Worm (Caenorhabditis elegans) whole organism, L4 larva: ENCODE data around the gene T28C6.5.

Experiments used
- F10B5.3 ChIP-seq: sonication (generic microtip); optimal IDR thresholded peaks from 2 replicates; lab custom pipeline; 2016; ENCODE audit warnings: mild to moderate bottlenecking, missing genetic modification characterization, missing compliant biosample characterization
- T20F7.1 ChIP-seq: fragments of 200-800 bp; sonication (Bioruptor generic); optimal IDR thresholded peaks from 2 replicates; lab custom pipeline; 2018; ENCODE audit warnings: mild to moderate bottlenecking, missing genetic modification characterization, missing compliant biosample characterization
- T26A8.4 ChIP-seq: fragments of 200-800 bp; sonication (Bioruptor generic); IDR thresholded peaks from 2 replicates; pipeline ENCODE4 v1.3.6; 2022; ENCODE audit warnings: missing genetic modification characterization, missing compliant biosample characterization
- Y105C5A.15 ChIP-seq: fragments of 200-800 bp; sonication (Bioruptor generic); IDR thresholded peaks from 2 replicates; pipeline ENCODE4 v1.3.6; 2022; ENCODE audit warnings: missing genetic modification characterization, missing compliant biosample characterization
- ZK337.2 ChIP-seq: fragments of 200-800 bp; sonication (Bioruptor generic); IDR thresholded peaks from 2 replicates; pipeline ENCODE4 v1.3.6; 2022; ENCODE audit warnings: missing genetic modification reagents, missing genetic modification characterization, missing compliant biosample characterization
- ZK546.5 ChIP-seq, 2 experiments: sonication (generic microtip); optimal IDR thresholded peaks; 2 replicates each; lab custom pipeline; 2017; ENCODE audit warnings: missing biosample characterization in 2 of 2, missing genetic modification characterization in 2 of 2
- aha-1 ChIP-seq: fragments of 150-350 bp; peaks from one replicate; lab custom pipeline; 2014; ENCODE audit warnings: missing biosample characterization, missing genetic modification characterization
- ama-1 ChIP-seq: fragments of 150-350 bp; optimal IDR thresholded peaks from 2 replicates; lab custom pipeline; 2014; ENCODE audit warnings: inconsistent platforms, mixed read lengths
- arid-1 ChIP-seq: fragments of 200-800 bp; sonication (Bioruptor generic); conservative IDR thresholded peaks from 2 replicates; pipeline ENCODE4 v1.3.6; 2022; ENCODE audit warnings: missing genetic modification reagents, missing genetic modification characterization, missing compliant biosample characterization
- ceh-20 ChIP-seq: fragments of 200-800 bp; sonication (Bioruptor generic); IDR thresholded peaks from 2 replicates; pipeline ENCODE4 v1.3.6; 2022; ENCODE audit warnings: missing genetic modification reagents, missing genetic modification characterization, missing compliant biosample characterization
- ceh-44 ChIP-seq: fragments of 200-800 bp; sonication (Bioruptor generic); IDR thresholded peaks from 2 replicates; pipeline ENCODE4 v1.3.6; 2022; ENCODE audit warnings: missing genetic modification reagents, missing genetic modification characterization, missing compliant biosample characterization
- ceh-82 ChIP-seq: sonication (generic microtip); optimal IDR thresholded peaks from 2 replicates; lab custom pipeline; 2017; ENCODE audit warnings: missing biosample characterization, missing genetic modification characterization
- daf-12 ChIP-seq: fragments of 150-350 bp; optimal IDR thresholded peaks from 2 replicates; lab custom pipeline; 2014; ENCODE audit warnings: missing biosample characterization, missing genetic modification reagents, missing genetic modification characterization
- daf-16 ChIP-seq, 3 experiments: sonication (generic microtip); optimal IDR thresholded peaks; 2 replicates each; lab custom pipeline; 2016 to 2017; ENCODE audit warnings: missing genetic modification characterization in 3 of 3, missing genetic modification reagents in 3 of 3, mild to moderate bottlenecking in 2 of 3, missing compliant biosample characterization in 2 of 3, missing biosample characterization in 1 of 3, moderate library complexity in 1 of 3
- dmd-6 ChIP-seq: fragments of 200-800 bp; sonication (Bioruptor generic); IDR thresholded peaks from 2 replicates; pipeline ENCODE4 v1.3.6; 2022; ENCODE audit warnings: missing genetic modification reagents, missing genetic modification characterization, missing compliant biosample characterization
- dpl-1 ChIP-seq: fragments of 150-350 bp; optimal IDR thresholded peaks from 2 replicates; lab custom pipeline; 2014; ENCODE audit warnings: missing biosample characterization, missing genetic modification reagents, missing genetic modification characterization
- gei-8 ChIP-seq: fragments of 200-800 bp; sonication (Bioruptor generic); optimal IDR thresholded peaks from 2 replicates; lab custom pipeline; 2018; ENCODE audit warnings: mild to moderate bottlenecking, missing genetic modification characterization, missing compliant biosample characterization
- hif-1 ChIP-seq, 2 experiments: sonication (generic microtip); optimal IDR thresholded peaks; 2 replicates each; lab custom pipeline; 2016 to 2017; ENCODE audit warnings: missing compliant biosample characterization in 2 of 2, missing genetic modification characterization in 2 of 2, missing genetic modification reagents in 2 of 2, missing genotype in 2 of 2, mild to moderate bottlenecking in 1 of 2
- hlh-11 ChIP-seq: fragments of 200-800 bp; sonication (Bioruptor generic); optimal IDR thresholded peaks from 2 replicates; lab custom pipeline; 2018; ENCODE audit warnings: mild to moderate bottlenecking, missing genetic modification characterization, missing compliant biosample characterization
- hlh-30 ChIP-seq: sonication (generic microtip); optimal IDR thresholded peaks from 2 replicates; lab custom pipeline; 2017; ENCODE audit warnings: antibody characterized with exemption, mild to moderate bottlenecking, missing genetic modification characterization, missing compliant biosample characterization; ENCODE audit not compliant: insufficient read depth
- jun-1 ChIP-seq: fragments of 150-350 bp; optimal IDR thresholded peaks from 2 replicates; lab custom pipeline; 2014; ENCODE audit warnings: missing biosample characterization, missing genetic modification reagents, missing genetic modification characterization
- lin-1 ChIP-seq: fragments of 200-800 bp; sonication (Bioruptor generic); IDR thresholded peaks from 2 replicates; pipeline ENCODE4 v1.3.6; 2022; ENCODE audit warnings: missing genetic modification reagents, missing genetic modification characterization, missing compliant biosample characterization
- lin-29 ChIP-seq: fragments of 200-800 bp; sonication (Bioruptor generic); IDR thresholded peaks from 2 replicates; pipeline ENCODE4 v1.3.6; 2022; ENCODE audit warnings: missing genetic modification reagents, missing genetic modification characterization, missing compliant biosample characterization
- lin-39 ChIP-seq: fragments of 150-350 bp; optimal IDR thresholded peaks from 2 replicates; lab custom pipeline; 2014; ENCODE audit warnings: missing biosample characterization, missing genetic modification reagents, missing genetic modification characterization
- lir-3 ChIP-seq: sonication (generic microtip); optimal IDR thresholded peaks from 2 replicates; lab custom pipeline; 2016; ENCODE audit warnings: mild to moderate bottlenecking, missing genetic modification characterization, missing compliant biosample characterization
- madf-9 ChIP-seq: fragments of 200-800 bp; sonication (Bioruptor generic); conservative IDR thresholded peaks from 2 replicates; pipeline ENCODE4 v1.3.6; 2022; ENCODE audit warnings: missing genetic modification reagents, missing genetic modification characterization, missing compliant biosample characterization
- mdl-1 ChIP-seq, 2 experiments: fragments of 150-350 bp in 1 of 2; sonication (generic microtip) in 1 of 2; optimal IDR thresholded peaks; 2 replicates each; lab custom pipeline; 2014 to 2017; ENCODE audit warnings: missing biosample characterization in 2 of 2, missing genetic modification characterization in 2 of 2
- mxl-2 ChIP-seq: fragments of 200-800 bp; sonication (Bioruptor generic); conservative IDR thresholded peaks from 2 replicates; pipeline ENCODE4 v1.3.6; 2022; ENCODE audit warnings: missing genetic modification reagents, missing genetic modification characterization, missing compliant biosample characterization
- nhr-10 ChIP-seq: fragments of 150-350 bp; optimal IDR thresholded peaks from 2 replicates; lab custom pipeline; 2014; ENCODE audit warnings: missing biosample characterization, missing genetic modification characterization
- nhr-11 ChIP-seq: fragments of 150-350 bp; optimal IDR thresholded peaks from 2 replicates; lab custom pipeline; 2014; ENCODE audit warnings: missing biosample characterization, missing genetic modification characterization
- nhr-237 ChIP-seq: sonication (generic microtip); optimal IDR thresholded peaks from 2 replicates; lab custom pipeline; 2017; ENCODE audit warnings: missing biosample characterization, missing genetic modification characterization
- nhr-25 ChIP-seq: sonication (generic microtip); optimal IDR thresholded peaks from 2 replicates; lab custom pipeline; 2017; ENCODE audit warnings: missing genetic modification characterization, mild to moderate bottlenecking, missing compliant biosample characterization, antibody characterized with exemption, moderate library complexity, borderline replicate concordance; ENCODE audit not compliant: insufficient read depth
- nhr-41 ChIP-seq: fragments of 200-800 bp; sonication (Bioruptor generic); IDR thresholded peaks from 2 replicates; pipeline ENCODE4 v1.3.6; 2022; ENCODE audit warnings: missing genetic modification reagents, missing genetic modification characterization, missing compliant biosample characterization
- nhr-48 ChIP-seq: sonication (generic microtip); optimal IDR thresholded peaks from 2 replicates; lab custom pipeline; 2016; ENCODE audit warnings: mild to moderate bottlenecking, missing genetic modification characterization, missing compliant biosample characterization
- nhr-6 ChIP-seq: fragments of 150-350 bp; optimal IDR thresholded peaks from 2 replicates; lab custom pipeline; 2014; ENCODE audit warnings: missing biosample characterization, missing genetic modification characterization
- pha-4 ChIP-seq, 2 experiments: fragments of 150-350 bp in 1 of 2; fragments of 200-800 bp in 1 of 2; sonication (Bioruptor generic) in 1 of 2; IDR thresholded peaks in 1 of 2; optimal IDR thresholded peaks in 1 of 2; 2 replicates each; pipeline versions ENCODE4 v1.3.6 to Lab custom; 2014 to 2022; ENCODE audit warnings: missing genetic modification characterization in 2 of 2, missing genetic modification reagents in 2 of 2, missing biosample characterization in 1 of 2, missing compliant biosample characterization in 1 of 2
- pqm-1 ChIP-seq: sonication (generic microtip); optimal IDR thresholded peaks from 2 replicates; lab custom pipeline; 2017; ENCODE audit warnings: missing biosample characterization, missing genetic modification characterization
- snpc-1.2 ChIP-seq: fragments of 200-800 bp; sonication (Bioruptor generic); IDR thresholded peaks from 2 replicates; pipeline ENCODE4 v1.3.6; 2022; ENCODE audit warnings: missing genetic modification reagents, missing genetic modification characterization, missing compliant biosample characterization
- snpc-4 ChIP-seq: fragments of 150-350 bp; optimal IDR thresholded peaks from 2 replicates; lab custom pipeline; 2014; ENCODE audit warnings: missing biosample characterization, missing genetic modification characterization
- tra-1 ChIP-seq: fragments of 200-800 bp; sonication (Bioruptor generic); IDR thresholded peaks from 2 replicates; pipeline ENCODE4 v1.3.6; 2022; ENCODE audit warnings: missing genetic modification reagents, missing genetic modification characterization, missing compliant biosample characterization
- unc-39 ChIP-seq: sonication (generic microtip); optimal IDR thresholded peaks from 2 replicates; lab custom pipeline; 2017; ENCODE audit warnings: missing biosample characterization, missing genetic modification characterization
- vab-7 ChIP-seq: fragments of 200-800 bp; sonication (Bioruptor generic); IDR thresholded peaks from 2 replicates; pipeline ENCODE4 v1.3.6; 2022; ENCODE audit warnings: missing genetic modification reagents, missing genetic modification characterization, missing compliant biosample characterization
- zag-1 ChIP-seq: fragments of 150-350 bp; optimal IDR thresholded peaks from 2 replicates; lab custom pipeline; 2014; ENCODE audit warnings: missing biosample characterization, missing genetic modification characterization
- zfp-2 ChIP-seq: sonication (generic microtip); optimal IDR thresholded peaks from 2 replicates; lab custom pipeline; 2016; ENCODE audit warnings: mild to moderate bottlenecking, missing genetic modification characterization, missing compliant biosample characterization
- zip-2 ChIP-seq: fragments of 150-350 bp; optimal IDR thresholded peaks from 2 replicates; lab custom pipeline; 2014; ENCODE audit warnings: missing biosample characterization, missing genetic modification characterization

The T28C6.5 gene

ce11 chrIV:8830591-8830990 is 9.3 kb downstream of the T28C6.5 start, which contains the start of gene T28C6.8 (continued):
- TF ChIP-seq lin-1 (GFP tag; lab: Robert Waterston, UW) (0 out of 2 replicates have a peak, but pooled peaks have one; percentile 25), tra-1 (GFP tag; lab: Robert Waterston, UW) (no peak)
- TF ChIP-seq, all 104 proteins: peak for 21

ce11 chrIV:8840161-8840765 is 19.0 kb downstream of the T28C6.5 start, which contains the start of the genes T28C6.11 and T11B7.1:
T28C6.11 (minus strand) TSS chrIV:8840261.
T11B7.1 (plus strand) TSS chrIV:8840715.
- TF ChIP-seq nhr-10 (no peak), dpl-1 (no peak), nhr-25 (tag; lab: Kevin White, UChicago) (no peak), vab-7 (GFP tag; lab: Robert Waterston, UW) (no peak), ceh-44 (GFP tag; lab: Robert Waterston, UW) (no peak), T20F7.1 (GFP tag; lab: Kevin White, UChicago) (no peak), zag-1 (tag; lab: Kevin White, UChicago) (no peak), hif-1 (tag; optimal IDR thresholded peaks at IDR 0.05; lab: Kevin White, UChicago) (no peak), ceh-82 (tag; lab: Kevin White, UChicago) (no peak), ama-1 (lab: Kevin White, UChicago) (no peak), nhr-11 (tag; lab: Kevin White, UChicago) (no peak), T26A8.4 (GFP tag; lab: Robert Waterston, UW) (no peak)

- TF ChIP-seq mxl-2 (GFP tag; lab: Robert Waterston, UW), result no peak
- no peak for TF ChIP-seq unc-39 (tag; lab: Kevin White, UChicago)
- no peak for TF ChIP-seq ZK337.2 (GFP tag; lab: Robert Waterston, UW)
- TF ChIP-seq dmd-6, result no peak
- TF ChIP-seq gei-8 (GFP tag; lab: Kevin White, UChicago), result no peak
- TF ChIP-seq ceh-20 (GFP tag; lab: Robert Waterston, UW), result no peak
- no peak for TF ChIP-seq nhr-48 (tag; lab: Kevin White, UChicago)
- no peak for TF ChIP-seq T20F7.1 (GFP tag; lab: Kevin White, UChicago)
- TF ChIP-seq arid-1 (GFP tag; lab: Robert Waterston, UW), result no peak
- no peak for TF ChIP-seq lin-39 (tag; lab: Kevin White, UChicago)
- TF ChIP-seq zag-1 (tag; lab: Kevin White, UChicago), result no peak
- no peak for TF ChIP-seq ZK546.5 (tag; optimal IDR thresholded peaks at IDR 0.05; lab: Kevin White, UChicago)
- no peak for TF ChIP-seq daf-16 (GFP tag; optimal IDR thresholded peaks at IDR 0.05; lab: Kevin White, UChicago)
- no peak for TF ChIP-seq daf-16 (tag; optimal IDR thresholded peaks at IDR 0.05; lab: Kevin White, UChicago)
- no peak for TF ChIP-seq snpc-4
- no peak for TF ChIP-seq nhr-41 (GFP tag; lab: Robert Waterston, UW)
- TF ChIP-seq daf-12 (tag; lab: Kevin White, UChicago), result no peak
- TF ChIP-seq zip-2 (tag; lab: Kevin White, UChicago), result no peak
- TF ChIP-seq pqm-1 (tag; lab: Kevin White, UChicago), result no peak
- no peak for TF ChIP-seq lin-29
- no peak for TF ChIP-seq Y105C5A.15 (GFP tag; lab: Robert Waterston, UW)
These were observed 23.2 kb downstream of the T28C6.5 start, which contains the start of gene T11B7.2 for ce11 chrIV:8844457-8844856. T11B7.2 (minus strand) TSS chrIV:8844557.

DNA sequence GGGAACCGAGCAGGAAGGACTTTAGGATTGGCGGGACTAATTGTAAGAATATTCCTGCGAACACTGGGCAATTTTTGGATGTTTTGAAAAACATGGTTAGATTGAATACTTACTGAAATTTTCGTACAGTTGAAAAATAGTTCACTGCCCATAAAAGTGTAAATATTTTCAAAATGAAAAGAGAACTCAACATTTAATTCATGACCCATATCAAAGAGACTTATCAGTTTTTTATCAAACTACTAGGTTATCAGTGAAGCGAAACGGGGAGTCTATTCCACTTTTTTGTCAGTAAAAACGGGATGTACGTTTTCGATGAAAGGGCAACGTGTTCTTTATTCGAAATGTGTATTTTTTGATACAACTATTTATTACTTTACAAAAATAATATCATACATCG is 24.7 kb downstream of the T28C6.5 start:
- no peak for TF ChIP-seq nhr-237 (tag; lab: Kevin White, UChicago)
- no peak for TF ChIP-seq snpc-1.2 (GFP tag; lab: Robert Waterston, UW)
- no peak for TF ChIP-seq F10B5.3 (tag; lab: Kevin White, UChicago)
- no peak for TF ChIP-seq aha-1 (tag; lab: Kevin White, UChicago)
- TF ChIP-seq pha-4 (GFP tag; IDR thresholded peaks at IDR 0.05; lab: Robert Waterston, UW), result no peak
- TF ChIP-seq pha-4 (tag; optimal IDR thresholded peaks at IDR 0.05; lab: Kevin White, UChicago), result no peak
- peak; percentile 36 for TF ChIP-seq hlh-11 (tag; lab: Kevin White, UChicago)
- TF ChIP-seq nhr-6 (tag; lab: Kevin White, UChicago), result no peak
- TF ChIP-seq madf-9, result no peak
- no peak for TF ChIP-seq hlh-30 (tag; lab: Kevin White, UChicago)
- no peak for TF ChIP-seq mdl-1 (tag; optimal IDR thresholded peaks at IDR 0.05; lab: Kevin White, UChicago)
- TF ChIP-seq zfp-2 (tag; lab: Kevin White, UChicago), result no peak
- TF ChIP-seq jun-1 (tag; lab: Kevin White, UChicago), result no peak
- no peak for TF ChIP-seq nhr-10
- no peak for TF ChIP-seq lir-3 (tag; lab: Kevin White, UChicago)
